Fruit fly (Drosophila melanogaster): ENCODE results near the gene Cpr78Ca.

DNA sequence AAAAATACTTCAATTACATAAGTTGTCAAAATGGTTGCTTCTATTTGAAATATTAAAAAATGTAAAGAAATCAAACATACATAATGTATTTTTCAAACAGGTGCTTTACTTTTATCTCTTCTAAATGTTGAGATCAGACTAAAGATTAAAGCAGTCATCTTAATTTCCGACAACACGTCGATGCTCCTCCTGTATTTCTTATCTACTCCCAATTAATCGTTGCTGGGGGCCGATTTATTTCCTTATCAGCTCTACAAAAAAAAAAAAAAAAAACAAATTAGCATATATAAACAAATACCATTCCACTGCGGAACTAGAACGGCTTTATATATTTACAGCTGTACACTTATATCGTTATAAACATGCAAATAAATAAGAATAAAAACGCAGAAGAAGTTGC is 10.9 kb downstream of the Cpr78Ca start:
- TF ChIP-seq pad (GFP tag; optimal IDR thresholded peaks at IDR 0.05) = no peak
- TF ChIP-seq Crg-1 (GFP tag; optimal IDR thresholded peaks at IDR 0.05) = no peak
- TF ChIP-seq CG7101 (tag; optimal IDR thresholded peaks at IDR 0.05) = no peak
- no peak for TF ChIP-seq tj (GFP tag; optimal IDR thresholded peaks at IDR 0.05)
- TF ChIP-seq CG33017 (tag; optimal IDR thresholded peaks at IDR 0.05) = no peak
- no peak for TF ChIP-seq kay (GFP tag; ENCODE audit: borderline replicate concordance)
- no peak for TF ChIP-seq cic (GFP tag; optimal IDR thresholded peaks at IDR 0.05)
- TF ChIP-seq Mnt (GFP tag; optimal IDR thresholded peaks at IDR 0.05) = no peak
- no peak for TF ChIP-seq bab1 (GFP tag; optimal IDR thresholded peaks at IDR 0.05)
- TF ChIP-seq CG14711 (tag; optimal IDR thresholded peaks at IDR 0.05) = no peak
- no peak for TF ChIP-seq toe (GFP tag; optimal IDR thresholded peaks at IDR 0.05)
- TF ChIP-seq Clk (GFP tag; optimal IDR thresholded peaks at IDR 0.05) = no peak
